Worm (Caenorhabditis elegans) whole organism, L4 larva: Measurements from ENCODE around the gene dlc-5.

Experiments used
- D1046.2 ChIP-seq: fragments of 200-800 bp; sonication (Bioruptor generic); IDR thresholded peaks from 2 replicates; pipeline ENCODE4 v1.3.6; 2022; ENCODE audit warnings: missing genetic modification characterization, missing compliant biosample characterization
- aly-2 ChIP-seq: sonication (generic microtip); optimal IDR thresholded peaks from 2 replicates; lab custom pipeline; 2018; ENCODE audit warnings: missing biosample characterization, missing genetic modification characterization
- ama-1 ChIP-seq: fragments of 150-350 bp; optimal IDR thresholded peaks from 2 replicates; lab custom pipeline; 2014; ENCODE audit warnings: inconsistent platforms, mixed read lengths
- ceh-82 ChIP-seq: sonication (generic microtip); optimal IDR thresholded peaks from 2 replicates; lab custom pipeline; 2017; ENCODE audit warnings: missing biosample characterization, missing genetic modification characterization
- hlh-11 ChIP-seq: fragments of 200-800 bp; sonication (Bioruptor generic); optimal IDR thresholded peaks from 2 replicates; lab custom pipeline; 2018; ENCODE audit warnings: mild to moderate bottlenecking, missing genetic modification characterization, missing compliant biosample characterization
- nhr-10 ChIP-seq: fragments of 150-350 bp; optimal IDR thresholded peaks from 2 replicates; lab custom pipeline; 2014; ENCODE audit warnings: missing biosample characterization, missing genetic modification characterization
- nhr-11 ChIP-seq: fragments of 150-350 bp; optimal IDR thresholded peaks from 2 replicates; lab custom pipeline; 2014; ENCODE audit warnings: missing biosample characterization, missing genetic modification characterization
- nhr-28 ChIP-seq: fragments of 150-350 bp; optimal IDR thresholded peaks from 2 replicates; lab custom pipeline; 2014; ENCODE audit warnings: missing biosample characterization, missing genetic modification characterization
- nhr-41 ChIP-seq: fragments of 200-800 bp; sonication (Bioruptor generic); IDR thresholded peaks from 2 replicates; pipeline ENCODE4 v1.3.6; 2022; ENCODE audit warnings: missing genetic modification reagents, missing genetic modification characterization, missing compliant biosample characterization
- nhr-77 ChIP-seq: fragments of 150-350 bp; optimal IDR thresholded peaks from 2 replicates; lab custom pipeline; 2014; ENCODE audit warnings: missing biosample characterization, missing genetic modification characterization
- skn-1 ChIP-seq: fragments of 150-350 bp; optimal IDR thresholded peaks from 2 replicates; lab custom pipeline; 2014; ENCODE audit warnings: missing biosample characterization, missing genetic modification characterization
- snpc-4 ChIP-seq: fragments of 150-350 bp; optimal IDR thresholded peaks from 2 replicates; lab custom pipeline; 2014; ENCODE audit warnings: missing biosample characterization, missing genetic modification characterization
- unc-62 ChIP-seq, 3 experiments: fragments of 150-350 bp in 1 of 3; sonication (generic microtip); optimal IDR thresholded peaks in 2 of 3; peaks in 1 of 3; 1 replicate in 1 of 3; 2 replicates in 2 of 3; lab custom pipeline; 2014 to 2017; ENCODE audit warnings: missing biosample characterization in 3 of 3, missing genetic modification characterization in 3 of 3, missing genetic modification reagents in 3 of 3, missing genotype in 1 of 3

DNA sequence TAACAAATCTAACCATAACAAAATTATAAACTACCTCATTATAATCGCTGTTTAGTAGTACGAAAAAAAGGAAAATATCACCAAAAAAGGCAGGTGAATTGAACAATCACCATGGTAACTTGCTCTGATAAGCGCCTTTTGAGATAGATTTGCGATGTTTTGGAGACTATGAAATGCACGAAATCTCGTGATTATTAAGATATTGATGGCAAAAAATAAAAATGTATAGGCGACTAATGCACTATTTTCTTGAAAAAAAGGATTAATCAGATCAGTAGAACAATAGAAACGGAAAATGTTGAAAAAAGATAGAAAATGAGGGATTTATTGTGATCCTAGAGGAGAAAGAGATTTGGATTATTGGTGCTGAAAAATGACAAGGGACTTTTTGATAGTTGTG, 49.5 kb upstream of the dlc-5 start:
- TF ChIP-seq nhr-11 (no peak), skn-1 (tag; lab: Kevin White, UChicago) (no peak), D1046.2 (GFP tag; lab: Robert Waterston, UW) (no peak), hlh-11 (tag; lab: Kevin White, UChicago) (no peak), nhr-28 (tag; lab: Kevin White, UChicago) (no peak), ceh-82 (no peak), snpc-4 (tag; lab: Kevin White, UChicago) (no peak), unc-62 (GFP tag; optimal IDR thresholded peaks at IDR 0.05 in 1 of 2; lab: Kevin White, UChicago) (no peak), unc-62 (tag; optimal IDR thresholded peaks at IDR 0.05; lab: Kevin White, UChicago) (no peak), aly-2 (no peak), nhr-77 (tag; lab: Kevin White, UChicago) (no peak), ama-1 (lab: Kevin White, UChicago) (no peak), nhr-10 (tag; lab: Kevin White, UChicago) (no peak), nhr-41 (GFP tag; lab: Robert Waterston, UW) (no peak)
